Fruit fly (Drosophila melanogaster) whole organism, embryonic: ENCODE measurements around the gene CG18269.

ENCODE experiments used
- Abd-B ChIP-seq: fragments of 200-800 bp; sonication (Bioruptor generic); optimal IDR thresholded peaks from 2 replicates; lab custom pipeline; 2018; ENCODE audit warnings: missing biosample characterization, mild to moderate bottlenecking, missing genetic modification characterization, moderate library complexity
- Bteb2 ChIP-seq: fragments of 200-800 bp; sonication (Bioruptor generic); optimal IDR thresholded peaks from 2 replicates; lab custom pipeline; 2016; ENCODE audit warnings: missing biosample characterization, missing genetic modification characterization
- CG10366 ChIP-seq: fragments of 200-800 bp; sonication (Bioruptor generic); IDR thresholded peaks from 2 replicates; pipeline ENCODE4 v1.3.6; 2022; ENCODE audit warnings: missing biosample characterization, missing genetic modification characterization
- CG10543 ChIP-seq: fragments of 200-800 bp; sonication (Bioruptor generic); optimal IDR thresholded peaks from 3 replicates; lab custom pipeline; 2017; ENCODE audit warnings: missing biosample characterization, mild to moderate bottlenecking, missing genetic modification characterization, moderate library complexity
- CG11456 ChIP-seq: fragments of 200-800 bp; sonication (Bioruptor generic); IDR thresholded peaks from 3 replicates; pipeline ENCODE4 v1.3.6; 2022; ENCODE audit warnings: missing biosample characterization, missing genetic modification characterization
- CG12104 ChIP-seq: fragments of 200-800 bp; sonication (Bioruptor generic); optimal IDR thresholded peaks from 3 replicates; lab custom pipeline; 2016; ENCODE audit warnings: missing biosample characterization, missing genetic modification characterization
- CG12942 ChIP-seq: fragments of 200-800 bp; sonication (Bioruptor generic); optimal IDR thresholded peaks from 3 replicates; lab custom pipeline; 2016; ENCODE audit warnings: missing biosample characterization, missing genetic modification characterization
- CG13424 ChIP-seq: fragments of 200-800 bp; sonication (Bioruptor generic); optimal IDR thresholded peaks from 2 replicates; lab custom pipeline; 2019; ENCODE audit warnings: missing biosample characterization, mild to moderate bottlenecking, missing genetic modification characterization, moderate library complexity
- CG13894 ChIP-seq: fragments of 200-800 bp; sonication (Bioruptor generic); optimal IDR thresholded peaks from 3 replicates; lab custom pipeline; 2018; ENCODE audit warnings: missing biosample characterization, mild to moderate bottlenecking, missing genetic modification characterization, moderate library complexity
- CG14710 ChIP-seq: fragments of 200-800 bp; sonication (Bioruptor generic); optimal IDR thresholded peaks from 3 replicates; lab custom pipeline; 2019; ENCODE audit warnings: missing biosample characterization, mild to moderate bottlenecking, missing genetic modification characterization, moderate library complexity
- CG16813 ChIP-seq: fragments of 200-800 bp; sonication (Bioruptor generic); IDR thresholded peaks from 3 replicates; pipeline ENCODE4 v1.3.6; 2022; ENCODE audit warnings: missing biosample characterization, missing genetic modification characterization; ENCODE audit not compliant: partially characterized antibody
- CG17186 ChIP-seq: fragments of 200-800 bp; sonication (Bioruptor generic); optimal IDR thresholded peaks from 3 replicates; lab custom pipeline; 2017; ENCODE audit warnings: missing biosample characterization, missing genetic modification reagents, missing genetic modification characterization
- CG1832 ChIP-seq: fragments of 200-800 bp; sonication (Bioruptor generic); optimal IDR thresholded peaks from 2 replicates; lab custom pipeline; 2017; ENCODE audit warnings: missing biosample characterization, mild to moderate bottlenecking, missing genetic modification characterization, inconsistent platforms
- CG18599 ChIP-seq: fragments of 200-800 bp; sonication (Bioruptor generic); optimal IDR thresholded peaks from 3 replicates; lab custom pipeline; 2017; ENCODE audit warnings: missing biosample characterization, missing genetic modification characterization, mild to moderate bottlenecking, moderate library complexity, missing genetic modification reagents
- CG30403 ChIP-seq: fragments of 200-800 bp; sonication (Bioruptor generic); optimal IDR thresholded peaks from 3 replicates; lab custom pipeline; 2016; ENCODE audit warnings: missing biosample characterization, missing genetic modification characterization
- CG3407 ChIP-seq: fragments of 200-800 bp; sonication (Bioruptor generic); optimal IDR thresholded peaks from 2 replicates; lab custom pipeline; 2018; ENCODE audit warnings: missing biosample characterization, mild to moderate bottlenecking, missing genetic modification characterization
- CG34376 ChIP-seq: fragments of 200-800 bp; sonication (Bioruptor generic); optimal IDR thresholded peaks from 2 replicates; lab custom pipeline; 2018; ENCODE audit warnings: missing biosample characterization, mild to moderate bottlenecking, missing genetic modification characterization
- CG7839 ChIP-seq: fragments of 200-800 bp; sonication (Bioruptor generic); optimal IDR thresholded peaks from 3 replicates; lab custom pipeline; 2018; ENCODE audit warnings: missing biosample characterization, mild to moderate bottlenecking, missing genetic modification characterization, moderate library complexity
- Dbx ChIP-seq: fragments of 200-800 bp; sonication (Bioruptor generic); IDR thresholded peaks from 3 replicates; pipeline ENCODE4 v1.3.6; 2022; ENCODE audit warnings: missing biosample characterization, missing genetic modification characterization
- Eip74EF ChIP-seq, 2 experiments: fragments of 200-800 bp in 1 of 2; fragments of >200 bp in 1 of 2; sonication (Bioruptor generic) in 1 of 2; optimal IDR thresholded peaks; 2 replicates each; lab custom pipeline; 2017 to 2019; ENCODE audit warnings: missing biosample characterization in 2 of 2, missing genetic modification characterization in 2 of 2, mild to moderate bottlenecking in 1 of 2, moderate library complexity in 1 of 2
- Hr51 ChIP-seq, 2 experiments: fragments of 200-800 bp; sonication (Bioruptor generic); optimal IDR thresholded peaks; 2 replicates in 1 of 2; 3 replicates in 1 of 2; lab custom pipeline; 2016 to 2018; ENCODE audit warnings: missing biosample characterization in 2 of 2, missing genetic modification characterization in 2 of 2, mild to moderate bottlenecking in 1 of 2, moderate library complexity in 1 of 2
- Lim3 ChIP-seq: fragments of 200-800 bp; sonication (Bioruptor generic); IDR thresholded peaks from 2 replicates; pipeline ENCODE4 v1.3.6; 2022; ENCODE audit warnings: missing biosample characterization, missing genetic modification characterization
- NFAT ChIP-seq: fragments of 200-800 bp; sonication (Bioruptor generic); IDR thresholded peaks from 2 replicates; pipeline ENCODE4 v1.3.6; 2022; ENCODE audit warnings: missing biosample characterization, missing genetic modification characterization
- Nf-YB ChIP-seq: fragments of 200-800 bp; sonication (Bioruptor generic); optimal IDR thresholded peaks from 3 replicates; lab custom pipeline; 2019; ENCODE audit warnings: missing biosample characterization, mild to moderate bottlenecking, missing genetic modification characterization, moderate library complexity
- Opbp ChIP-seq: fragments of 200-800 bp; sonication (Bioruptor generic); IDR thresholded peaks from 3 replicates; pipeline ENCODE4 v1.3.6; 2022; ENCODE audit warnings: missing biosample characterization, missing genetic modification characterization; ENCODE audit not compliant: partially characterized antibody
- Pdp1 ChIP-seq, 2 experiments: fragments of 200-800 bp; sonication (Bioruptor generic); optimal IDR thresholded peaks; 3 replicates each; lab custom pipeline; 2016; ENCODE audit warnings: missing biosample characterization in 2 of 2, missing genetic modification characterization in 2 of 2, mild to moderate bottlenecking in 1 of 2, moderate library complexity in 1 of 2
- Ptx1 ChIP-seq: fragments of 200-800 bp; sonication (Bioruptor generic); IDR thresholded peaks from 2 replicates; pipeline ENCODE4 v1.3.6; 2022; ENCODE audit warnings: missing biosample characterization, missing genetic modification characterization
- Sox102F ChIP-seq: fragments of 200-800 bp; sonication (Bioruptor generic); optimal IDR thresholded peaks from 2 replicates; lab custom pipeline; 2018; ENCODE audit warnings: missing biosample characterization, mild to moderate bottlenecking, missing genetic modification characterization, moderate library complexity
- Spps ChIP-seq: fragments of 200-800 bp; sonication (Bioruptor generic); optimal IDR thresholded peaks from 2 replicates; lab custom pipeline; 2018; ENCODE audit warnings: missing biosample characterization, mild to moderate bottlenecking, missing genetic modification characterization
- Sry-β ChIP-seq: fragments of 200-800 bp; sonication (Bioruptor generic); optimal IDR thresholded peaks from 2 replicates; lab custom pipeline; 2018; ENCODE audit warnings: missing biosample characterization, mild to moderate bottlenecking, missing genetic modification characterization, moderate library complexity
- ab ChIP-seq: fragments of 200-800 bp; sonication (Bioruptor generic); optimal IDR thresholded peaks from 2 replicates; lab custom pipeline; 2016; ENCODE audit warnings: missing biosample characterization, missing genetic modification characterization
- aop ChIP-seq: fragments of 200-800 bp; sonication (Bioruptor generic); IDR thresholded peaks from 2 replicates; pipeline ENCODE4 v1.3.6; 2022; ENCODE audit warnings: missing biosample characterization, missing genetic modification characterization
- az2 ChIP-seq: fragments of 200-800 bp; sonication (Bioruptor generic); optimal IDR thresholded peaks from 3 replicates; lab custom pipeline; 2016; ENCODE audit warnings: missing biosample characterization, missing genetic modification characterization
- bab2 ChIP-seq: fragments of 200-800 bp; sonication (Bioruptor generic); optimal IDR thresholded peaks from 2 replicates; lab custom pipeline; 2016; ENCODE audit warnings: missing biosample characterization, missing genetic modification characterization
- bbx ChIP-seq: fragments of 200-800 bp; sonication (Bioruptor generic); IDR thresholded peaks from 2 replicates; pipeline ENCODE4 v1.3.6; 2022; ENCODE audit warnings: missing biosample characterization, missing genetic modification characterization; ENCODE audit not compliant: partially characterized antibody
- corto ChIP-seq: fragments of 200-800 bp; sonication (Bioruptor generic); optimal IDR thresholded peaks from 2 replicates; lab custom pipeline; 2016; ENCODE audit warnings: missing biosample characterization, mild to moderate bottlenecking, missing genetic modification characterization, moderate library complexity
- dimm ChIP-seq: fragments of 200-800 bp; sonication (Bioruptor generic); IDR thresholded peaks from 2 replicates; pipeline ENCODE4 v1.3.6; 2022; ENCODE audit warnings: missing biosample characterization, missing genetic modification characterization
- emc ChIP-seq: fragments of 200-800 bp; sonication (Bioruptor generic); optimal IDR thresholded peaks from 2 replicates; lab custom pipeline; 2016; ENCODE audit warnings: missing biosample characterization, missing genetic modification characterization
- fu2 ChIP-seq: fragments of 200-800 bp; sonication (Bioruptor generic); optimal IDR thresholded peaks from 2 replicates; lab custom pipeline; 2016; ENCODE audit warnings: missing biosample characterization, missing genetic modification characterization
- hbn ChIP-seq: fragments of 200-800 bp; sonication (Bioruptor generic); IDR thresholded peaks from 2 replicates; pipeline ENCODE4 v1.3.6; 2022; ENCODE audit warnings: missing biosample characterization, missing genetic modification characterization; ENCODE audit not compliant: partially characterized antibody
- ind ChIP-seq: fragments of 200-800 bp; sonication (Bioruptor generic); optimal IDR thresholded peaks from 3 replicates; lab custom pipeline; 2016; ENCODE audit warnings: missing biosample characterization, missing genetic modification characterization
- mirr ChIP-seq: fragments of 200-800 bp; sonication (Bioruptor generic); optimal IDR thresholded peaks from 3 replicates; lab custom pipeline; 2018; ENCODE audit warnings: missing biosample characterization, mild to moderate bottlenecking, missing genetic modification characterization
- onecut ChIP-seq: fragments of 200-800 bp; sonication (Bioruptor generic); IDR thresholded peaks from 2 replicates; pipeline ENCODE4 v1.3.6; 2022; ENCODE audit warnings: missing biosample characterization, missing genetic modification characterization
- pita ChIP-seq: fragments of 200-800 bp; sonication (Bioruptor generic); optimal IDR thresholded peaks from 2 replicates; lab custom pipeline; 2017; ENCODE audit warnings: missing biosample characterization, mild to moderate bottlenecking, missing genetic modification characterization
- shn ChIP-seq: fragments of 200-800 bp; sonication (Bioruptor generic); optimal IDR thresholded peaks from 3 replicates; lab custom pipeline; 2016; ENCODE audit warnings: missing biosample characterization, missing genetic modification characterization
- sim ChIP-seq: fragments of 200-800 bp; sonication (Bioruptor generic); IDR thresholded peaks from 2 replicates; pipeline ENCODE4 v1.3.6; 2022; ENCODE audit warnings: missing biosample characterization, missing genetic modification characterization
- sna ChIP-seq: fragments of 200-800 bp; sonication (Bioruptor generic); IDR thresholded peaks from 2 replicates; pipeline ENCODE4 v1.3.6; 2022; ENCODE audit warnings: missing biosample characterization, missing genetic modification characterization; ENCODE audit not compliant: partially characterized antibody
- stc ChIP-seq: fragments of 200-800 bp; sonication (Bioruptor generic); IDR thresholded peaks from 2 replicates; pipeline ENCODE4 v1.3.6; 2022; ENCODE audit warnings: missing biosample characterization, missing genetic modification characterization
- tio ChIP-seq: fragments of 200-800 bp; sonication (Bioruptor generic); optimal IDR thresholded peaks from 2 replicates; lab custom pipeline; 2017; ENCODE audit warnings: missing biosample characterization, missing genetic modification characterization, inconsistent platforms
- tna ChIP-seq: fragments of 200-800 bp; sonication (Bioruptor generic); IDR thresholded peaks from 2 replicates; pipeline ENCODE4 v1.3.6; 2022; ENCODE audit warnings: missing biosample characterization, missing genetic modification characterization; ENCODE audit not compliant: partially characterized antibody

The CG18269 gene

DNA sequence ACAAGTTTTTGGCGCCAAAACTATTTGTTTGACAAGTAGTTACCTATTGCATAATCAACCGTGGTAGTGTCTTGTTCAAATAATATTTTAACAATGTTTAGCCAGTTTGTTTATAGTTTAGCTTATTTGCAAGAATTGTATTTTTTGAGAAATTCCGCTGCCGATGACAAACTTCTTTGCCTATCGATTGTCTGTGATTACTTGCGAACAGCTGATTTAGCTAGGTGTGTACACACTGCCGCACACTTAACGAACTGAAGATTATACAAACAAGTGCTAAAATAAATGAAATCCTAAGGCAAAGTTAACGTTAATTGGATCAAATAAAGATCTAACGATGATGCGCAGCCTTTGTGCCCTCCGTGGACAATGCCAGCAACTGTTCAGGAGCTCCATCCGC lies 24.9 kb upstream of the CG18269 start, which contains the start of gene Cox11 (continued):
- no peak for TF ChIP-seq CG12942 (GFP tag; lab: Kevin White, UChicago)
- no peak for TF ChIP-seq CG10543 (GFP tag; lab: Kevin White, UChicago)
- TF ChIP-seq Sry-β (GFP tag; lab: Kevin White, UChicago): no peak
- TF ChIP-seq onecut (GFP tag; lab: Robert Waterston, UW): no peak
- no peak for TF ChIP-seq NFAT (GFP tag; lab: Robert Waterston, UW)
- no peak for TF ChIP-seq aop (GFP tag; lab: Robert Waterston, UW)
- no peak for TF ChIP-seq sim (GFP tag; lab: Robert Waterston, UW)
- no peak for TF ChIP-seq pita (GFP tag; lab: Kevin White, UChicago)
- peak; percentile 99 for TF ChIP-seq CG14710
- TF ChIP-seq ind (GFP tag; lab: Kevin White, UChicago): no peak
- TF ChIP-seq bbx (GFP tag; lab: Robert Waterston, UW): peak; percentile 73
- no peak for TF ChIP-seq Eip74EF (GFP tag; optimal IDR thresholded peaks at IDR 0.05; lab: Kevin White, UChicago)
- TF ChIP-seq hbn: peak; percentile 27; the same call in 1 of the 2 replicates
- TF ChIP-seq Opbp: peak; percentile 60; the same call in 2 of the 3 replicates
- no peak for TF ChIP-seq ab (GFP tag; lab: Kevin White, UChicago)
- no peak for TF ChIP-seq CG30403 (GFP tag; lab: Kevin White, UChicago)
- TF ChIP-seq Dbx (GFP tag; lab: Robert Waterston, UW): no peak
- no peak for TF ChIP-seq CG1832
- no peak for TF ChIP-seq CG12104 (GFP tag; lab: Kevin White, UChicago)
- no peak for TF ChIP-seq CG13424
- no peak for TF ChIP-seq CG34376 (GFP tag; lab: Kevin White, UChicago)
- no peak for TF ChIP-seq Sox102F
- TF ChIP-seq Hr51 (GFP tag; optimal IDR thresholded peaks at IDR 0.05; lab: Kevin White, UChicago): no peak
- peak in 1 of 2 experiments; percentile 58 for TF ChIP-seq Pdp1 (GFP tag; optimal IDR thresholded peaks at IDR 0.05; lab: Kevin White, UChicago)
- no peak for TF ChIP-seq CG18599 (GFP tag; lab: Kevin White, UChicago)
- TF ChIP-seq bab2 (GFP tag; lab: Kevin White, UChicago): no peak
- no peak for TF ChIP-seq corto
- TF ChIP-seq emc (GFP tag; lab: Kevin White, UChicago): no peak
- TF ChIP-seq CG7839 (tag; lab: Kevin White, UChicago): no peak
- TF ChIP-seq Bteb2 (GFP tag; lab: Kevin White, UChicago): no peak
- no peak for TF ChIP-seq az2
- TF ChIP-seq tio: no peak
- no peak for TF ChIP-seq CG11456 (GFP tag; lab: Robert Waterston, UW)
- TF ChIP-seq tna (GFP tag; lab: Robert Waterston, UW): peak; percentile 64; the same call in 1 of the 2 replicates
- TF ChIP-seq CG13894 (tag; lab: Kevin White, UChicago): no peak
- TF ChIP-seq Spps (tag; lab: Kevin White, UChicago): no peak
- TF ChIP-seq stc (GFP tag; lab: Robert Waterston, UW): no peak
- TF ChIP-seq Ptx1 (GFP tag; lab: Robert Waterston, UW): no peak
- no peak; the same call in 2 of the 3 replicates for TF ChIP-seq CG16813 (GFP tag; lab: Robert Waterston, UW)
- no peak for TF ChIP-seq Lim3
- no peak for TF ChIP-seq mirr (GFP tag; lab: Kevin White, UChicago)
- TF ChIP-seq Nf-YB (GFP tag; lab: Kevin White, UChicago): no peak
- no peak for TF ChIP-seq fu2
- no peak for TF ChIP-seq shn (GFP tag; lab: Kevin White, UChicago)
- TF ChIP-seq CG17186 (GFP tag; lab: Kevin White, UChicago): no peak
- TF ChIP-seq Abd-B (GFP tag; lab: Kevin White, UChicago): no peak
- no peak for TF ChIP-seq CG3407
- peak; percentile 54; the same call in 1 of the 2 replicates for TF ChIP-seq sna (GFP tag; lab: Robert Waterston, UW)
- no peak for TF ChIP-seq CG10366
- no peak for TF ChIP-seq dimm
